Worm (Caenorhabditis elegans) whole organism, young adult: ENCODE data around the gene tbx-9.

Experiments
- Y79H2A.3 ChIP-seq: fragments of 200-800 bp; sonication (Bioruptor generic); conservative IDR thresholded peaks from 2 replicates; pipeline ENCODE4 v1.3.6; 2022; ENCODE audit warnings: missing genetic modification reagents, missing genetic modification characterization, missing compliant biosample characterization
- egl-18 ChIP-seq: fragments of 200-800 bp; sonication (Bioruptor generic); IDR thresholded peaks from 2 replicates; pipeline ENCODE4 v1.3.6; 2022; ENCODE audit warnings: missing genetic modification reagents, missing genetic modification characterization, missing compliant biosample characterization
- ekl-4 ChIP-seq: fragments of 200-800 bp; sonication (Bioruptor generic); IDR thresholded peaks from 2 replicates; pipeline ENCODE4 v1.3.6; 2022; ENCODE audit warnings: missing genetic modification reagents, missing genetic modification characterization, missing compliant biosample characterization
- nfya-2 ChIP-seq: fragments of 200-800 bp; sonication (Bioruptor generic); IDR thresholded peaks from 2 replicates; pipeline ENCODE4 v1.3.6; 2022; ENCODE audit warnings: missing genetic modification reagents, missing genetic modification characterization, missing compliant biosample characterization
- nhr-90 ChIP-seq: sonication (generic microtip); optimal IDR thresholded peaks from 2 replicates; lab custom pipeline; 2016; ENCODE audit warnings: missing genotype, mild to moderate bottlenecking, missing genetic modification characterization, missing compliant biosample characterization
- pbrm-1 ChIP-seq: fragments of 200-800 bp; sonication (Bioruptor generic); IDR thresholded peaks from 2 replicates; pipeline ENCODE4 v1.3.6; 2022; ENCODE audit warnings: missing genetic modification reagents, missing genetic modification characterization, missing compliant biosample characterization

DNA sequence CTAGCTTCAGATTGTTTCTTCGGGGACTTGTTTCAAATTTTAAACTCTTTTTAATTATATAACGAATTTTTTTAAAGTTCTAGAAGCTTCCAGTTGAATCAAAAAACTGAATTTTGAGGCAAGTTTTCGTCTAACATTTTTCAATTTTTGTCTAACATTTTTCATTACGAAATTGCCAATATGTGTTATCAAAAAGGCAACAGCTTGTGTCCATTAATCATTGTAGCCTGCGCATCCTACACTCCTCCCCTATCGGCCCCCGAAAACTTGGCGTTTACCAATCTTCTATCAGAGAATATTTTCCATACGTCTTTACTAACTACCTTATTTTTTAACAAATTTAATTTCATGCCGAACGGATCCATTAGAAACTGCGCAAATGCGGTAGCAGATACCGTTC is 41.6 kb downstream of the tbx-9 start, which contains the start of gene vglu-3:
- no peak for TF ChIP-seq nhr-90 (tag; lab: Kevin White, UChicago)
- TF ChIP-seq Y79H2A.3 (GFP tag; lab: Robert Waterston, UW): no peak
- no peak for TF ChIP-seq ekl-4 (GFP tag; lab: Robert Waterston, UW)
- no peak for TF ChIP-seq egl-18 (GFP tag; lab: Robert Waterston, UW)
- TF ChIP-seq pbrm-1 (GFP tag; lab: Robert Waterston, UW): no peak
- no peak for TF ChIP-seq nfya-2 (GFP tag; lab: Robert Waterston, UW)
